Fruit fly (Drosophila melanogaster): ENCODE data around the gene CG10348.
A peak's percentile ranks its signal among the peaks of the same experiment; 100 is the strongest.

The CG10348 gene

dm6 chr2L:18702721-18703488, 29.4 kb downstream of the CG10348 start, which contains the start of the genes CG10376 and CG10343:
Gene CG10376 (minus strand): TSS chr2L:18703105.
Gene CG10343 (plus strand): TSS chr2L:18703473.
- TF ChIP-seq GATAd (GFP tag; optimal IDR thresholded peaks at IDR 0.05) (no peak), CrebA (GFP tag; optimal IDR thresholded peaks at IDR 0.05; ENCODE audit: borderline replicate concordance) (no peak), Myc (optimal IDR thresholded peaks at IDR 0.05) (peak; percentile 9), HLH106 (tag; optimal IDR thresholded peaks at IDR 0.05) (peak; percentile 92), dmrt93B (GFP tag; optimal IDR thresholded peaks at IDR 0.05) (peak; percentile 83), Hr78 (GFP tag; optimal IDR thresholded peaks at IDR 0.05) (peak; percentile 90), Dif (GFP tag; optimal IDR thresholded peaks at IDR 0.05; ENCODE audit: partially characterized antibody) (no peak), Vsx2 (GFP tag; optimal IDR thresholded peaks at IDR 0.05; ENCODE audit: partially characterized antibody) (no peak), rgr (GFP tag; optimal IDR thresholded peaks at IDR 0.05) (peak; percentile 77), Dfd (GFP tag; optimal IDR thresholded peaks at IDR 0.05) (no peak), woc (GFP tag; optimal IDR thresholded peaks at IDR 0.05) (peak; percentile 76), h (GFP tag; optimal IDR thresholded peaks at IDR 0.05) (peak; percentile 68), Mio (GFP tag; optimal IDR thresholded peaks at IDR 0.05) (no peak), N (GFP tag; optimal IDR thresholded peaks at IDR 0.05) (peak; percentile 98), Rel (GFP tag; optimal IDR thresholded peaks at IDR 0.05) (no peak), Rel (tag; optimal IDR thresholded peaks at IDR 0.05) (peak; percentile 62), Abd-B (GFP tag; optimal IDR thresholded peaks at IDR 0.05) (no peak), fru (GFP tag; optimal IDR thresholded peaks at IDR 0.05) (peak; percentile 70), CG32264 (GFP tag; optimal IDR thresholded peaks at IDR 0.05) (no peak), Hnf4 (GFP tag; optimal IDR thresholded peaks at IDR 0.05) (peak; percentile 57), psq (GFP tag; optimal IDR thresholded peaks at IDR 0.05) (peak; percentile 85), sage (GFP tag; optimal IDR thresholded peaks at IDR 0.05) (no peak), Jra (GFP tag; optimal IDR thresholded peaks at IDR 0.05) (no peak), usp (GFP tag; optimal IDR thresholded peaks at IDR 0.05) (no peak), br (GFP tag; optimal IDR thresholded peaks at IDR 0.05) (no peak), Hr83 (GFP tag; optimal IDR thresholded peaks at IDR 0.05; ENCODE audit: poor library complexity, severe bottlenecking) (no peak), OdsH (GFP tag; optimal IDR thresholded peaks at IDR 0.05) (peak; percentile 71), dl (GFP tag; optimal IDR thresholded peaks at IDR 0.05; ENCODE audit: insufficient read depth in 1 of 2, partially characterized antibody in 2 of 2) (no peak), CG9705 (GFP tag; optimal IDR thresholded peaks at IDR 0.05) (peak; percentile 79), brk (GFP tag; optimal IDR thresholded peaks at IDR 0.05) (no peak), dsf (GFP tag; optimal IDR thresholded peaks at IDR 0.05; ENCODE audit: borderline replicate concordance) (no peak), ey (GFP tag; optimal IDR thresholded peaks at IDR 0.05) (peak; percentile 56), Sp1 (GFP tag; optimal IDR thresholded peaks at IDR 0.05) (peak; percentile 87), tai (GFP tag; optimal IDR thresholded peaks at IDR 0.05) (no peak), sv (GFP tag; optimal IDR thresholded peaks at IDR 0.05) (peak; percentile 34), jim (GFP tag; optimal IDR thresholded peaks at IDR 0.05) (no peak), foxo (GFP tag; optimal IDR thresholded peaks at IDR 0.05) (peak in 1 of 2 experiments; percentile 85), pan (optimal IDR thresholded peaks at IDR 0.05) (no peak), lola (GFP tag; optimal IDR thresholded peaks at IDR 0.05) (no peak)

- TF ChIP-seq OdsH (GFP tag; optimal IDR thresholded peaks at IDR 0.05) (no peak), sage (GFP tag; optimal IDR thresholded peaks at IDR 0.05) (peak; percentile 3), Myc (optimal IDR thresholded peaks at IDR 0.05) (peak; percentile 36), psq (GFP tag; optimal IDR thresholded peaks at IDR 0.05) (no peak), h (GFP tag; optimal IDR thresholded peaks at IDR 0.05) (peak; percentile 3)
Measured at dm6 chr2L:18698559-18699130, 33.7 kb downstream of the CG10348 start, which contains the start of gene CG10341. Gene CG10341 (plus strand): TSS chr2L:18698714.
